Fruit fly (Drosophila melanogaster) whole organism, embryonic: Measurements from ENCODE around the gene CCHa2.
A peak's percentile ranks its signal among the peaks of the same experiment; 100 is the strongest.

Experiments used
- Antp ChIP-seq: fragments of 200-800 bp; sonication (Bioruptor generic); optimal IDR thresholded peaks from 3 replicates; lab custom pipeline; 2016; ENCODE audit warnings: missing biosample characterization, missing genetic modification characterization
- B-H1 ChIP-seq: fragments of 200-800 bp; sonication (Bioruptor generic); IDR thresholded peaks from 3 replicates; pipeline ENCODE4 v1.3.6; 2022; ENCODE audit warnings: missing biosample characterization, missing genetic modification characterization
- CG10209 ChIP-seq: fragments of 200-800 bp; sonication (Bioruptor generic); optimal IDR thresholded peaks from 3 replicates; lab custom pipeline; 2017; ENCODE audit warnings: missing biosample characterization, mild to moderate bottlenecking, missing genetic modification characterization, missing genetic modification reagents
- CG1024 ChIP-seq: fragments of 200-800 bp; sonication (Bioruptor generic); IDR thresholded peaks from 2 replicates; pipeline ENCODE4 v1.3.6; 2022; ENCODE audit warnings: missing biosample characterization, missing genetic modification characterization
- CG10979 ChIP-seq: fragments of 200-800 bp; sonication (Bioruptor generic); optimal IDR thresholded peaks from 2 replicates; lab custom pipeline; 2018; ENCODE audit warnings: missing biosample characterization, mild to moderate bottlenecking, missing genetic modification characterization, moderate library complexity
- CG11456 ChIP-seq: fragments of 200-800 bp; sonication (Bioruptor generic); IDR thresholded peaks from 3 replicates; pipeline ENCODE4 v1.3.6; 2022; ENCODE audit warnings: missing biosample characterization, missing genetic modification characterization
- CG11504 ChIP-seq: fragments of 200-800 bp; sonication (Bioruptor generic); optimal IDR thresholded peaks from 3 replicates; lab custom pipeline; 2019; ENCODE audit warnings: missing biosample characterization, mild to moderate bottlenecking, missing genetic modification characterization, moderate library complexity
- CG13775 ChIP-seq: fragments of 200-800 bp; sonication (Bioruptor generic); optimal IDR thresholded peaks from 3 replicates; lab custom pipeline; 2017; ENCODE audit warnings: missing biosample characterization, mild to moderate bottlenecking, missing genetic modification characterization
- CG14050 ChIP-seq: fragments of 200-800 bp; sonication (Bioruptor generic); IDR thresholded peaks from 3 replicates; pipeline ENCODE4 v1.3.6; 2022; ENCODE audit warnings: missing biosample characterization, missing genetic modification characterization
- CG15269 ChIP-seq: fragments of 200-800 bp; sonication (Bioruptor generic); optimal IDR thresholded peaks from 2 replicates; lab custom pipeline; 2018; ENCODE audit warnings: missing biosample characterization, mild to moderate bottlenecking, missing genetic modification characterization, moderate library complexity
- CG18262 ChIP-seq: fragments of 200-800 bp; optimal IDR thresholded peaks from 3 replicates; lab custom pipeline; 2019; ENCODE audit warnings: missing biosample characterization, mild to moderate bottlenecking, missing genetic modification characterization, moderate library complexity
- CG2678 ChIP-seq: fragments of 200-800 bp; sonication (Bioruptor generic); optimal IDR thresholded peaks from 3 replicates; lab custom pipeline; 2019; ENCODE audit warnings: missing biosample characterization, mild to moderate bottlenecking, missing genetic modification characterization, moderate library complexity
- CG31441 ChIP-seq: fragments of 200-800 bp; sonication (Bioruptor generic); IDR thresholded peaks from 2 replicates; pipeline ENCODE4 v1.3.6; 2022; ENCODE audit warnings: missing biosample characterization, missing genetic modification characterization
- CG43689 ChIP-seq: fragments of 200-800 bp; sonication (Bioruptor generic); IDR thresholded peaks from 2 replicates; pipeline ENCODE4 v1.3.6; 2022; ENCODE audit warnings: missing biosample characterization, missing genetic modification characterization
- CG4404 ChIP-seq: fragments of 200-800 bp; sonication (Bioruptor generic); IDR thresholded peaks from 2 replicates; pipeline ENCODE4 v1.3.6; 2022; ENCODE audit warnings: missing biosample characterization, missing genetic modification characterization
- CG6689 ChIP-seq: fragments of 200-800 bp; sonication (Bioruptor generic); IDR thresholded peaks from 2 replicates; pipeline ENCODE4 v1.3.6; 2022; ENCODE audit warnings: missing biosample characterization, missing genetic modification characterization
- CG6765 ChIP-seq: fragments of 200-800 bp; sonication (Bioruptor generic); optimal IDR thresholded peaks from 3 replicates; lab custom pipeline; 2017; ENCODE audit warnings: missing biosample characterization, mild to moderate bottlenecking, missing genetic modification characterization
- CG8388 ChIP-seq: fragments of 200-800 bp; sonication (Bioruptor generic); optimal IDR thresholded peaks from 2 replicates; lab custom pipeline; 2019; ENCODE audit warnings: missing biosample characterization, mild to moderate bottlenecking, missing genetic modification characterization, moderate library complexity
- CG9932 ChIP-seq: fragments of 200-800 bp; sonication (Bioruptor generic); IDR thresholded peaks from 2 replicates; pipeline ENCODE4 v1.3.6; 2022; ENCODE audit warnings: missing biosample characterization, missing genetic modification characterization
- D ChIP-seq, 2 experiments: fragments of 200-800 bp in 1 of 2; fragments of >200 bp in 1 of 2; sonication (Bioruptor generic) in 1 of 2; optimal IDR thresholded peaks; 2 replicates in 1 of 2; 3 replicates in 1 of 2; lab custom pipeline; 2017; ENCODE audit warnings: mild to moderate bottlenecking in 1 of 2, missing biosample characterization in 1 of 2, missing genetic modification characterization in 1 of 2, missing genetic modification reagents in 1 of 2
- Dp ChIP-seq: fragments of 200-800 bp; sonication (Bioruptor generic); optimal IDR thresholded peaks from 2 replicates; lab custom pipeline; 2018; ENCODE audit warnings: missing biosample characterization, mild to moderate bottlenecking, missing genetic modification characterization, moderate library complexity
- GATAe ChIP-seq: fragments of 200-800 bp; sonication (Bioruptor generic); conservative IDR thresholded peaks from 2 replicates; pipeline ENCODE4 v1.3.6; 2022; ENCODE audit warnings: missing biosample characterization, missing genetic modification characterization
- HLHmδ ChIP-seq: fragments of 200-800 bp; sonication (Bioruptor generic); optimal IDR thresholded peaks from 2 replicates; lab custom pipeline; 2018; ENCODE audit warnings: missing biosample characterization, mild to moderate bottlenecking, missing genetic modification characterization, moderate library complexity
- Hey ChIP-seq: fragments of 200-800 bp; sonication (Bioruptor generic); optimal IDR thresholded peaks from 3 replicates; lab custom pipeline; 2018; ENCODE audit warnings: missing biosample characterization, mild to moderate bottlenecking, missing genetic modification characterization
- Hmx ChIP-seq: fragments of 200-800 bp; sonication (Bioruptor generic); optimal IDR thresholded peaks from 2 replicates; lab custom pipeline; 2016; ENCODE audit warnings: missing biosample characterization, missing genetic modification characterization
- Lhr ChIP-seq: fragments of 200-800 bp; sonication (Bioruptor generic); optimal IDR thresholded peaks from 3 replicates; lab custom pipeline; 2017; ENCODE audit warnings: mild to moderate bottlenecking, missing biosample characterization, missing genetic modification reagents, missing genetic modification characterization
- Scr ChIP-seq: fragments of 200-800 bp; sonication (Bioruptor generic); IDR thresholded peaks from 2 replicates; pipeline ENCODE4 v1.3.6; 2022; ENCODE audit warnings: missing biosample characterization, missing genetic modification characterization; ENCODE audit not compliant: partially characterized antibody
- Sry-β ChIP-seq: fragments of 200-800 bp; sonication (Bioruptor generic); optimal IDR thresholded peaks from 2 replicates; lab custom pipeline; 2018; ENCODE audit warnings: missing biosample characterization, mild to moderate bottlenecking, missing genetic modification characterization, moderate library complexity
- Xbp1 ChIP-seq: fragments of 200-800 bp; sonication (Bioruptor generic); optimal IDR thresholded peaks from 3 replicates; lab custom pipeline; 2016; ENCODE audit warnings: missing biosample characterization, mild to moderate bottlenecking, missing genetic modification characterization
- btn ChIP-seq: fragments of 200-800 bp; sonication (Bioruptor generic); optimal IDR thresholded peaks from 2 replicates; lab custom pipeline; 2016; ENCODE audit warnings: missing biosample characterization, missing genetic modification characterization
- chm ChIP-seq: fragments of 200-800 bp; sonication (Bioruptor generic); IDR thresholded peaks from 2 replicates; pipeline ENCODE4 v1.3.6; 2022; ENCODE audit warnings: missing biosample characterization, missing genetic modification characterization
- dan ChIP-seq: fragments of 200-800 bp; sonication (Bioruptor generic); IDR thresholded peaks from 2 replicates; pipeline ENCODE4 v1.3.6; 2022; ENCODE audit warnings: missing biosample characterization, missing genetic modification characterization
- en ChIP-seq: fragments of 200-800 bp; sonication (Bioruptor generic); optimal IDR thresholded peaks from 2 replicates; lab custom pipeline; 2016; ENCODE audit warnings: missing biosample characterization, missing genetic modification characterization
- hkb ChIP-seq, 2 experiments: fragments of 200-800 bp in 1 of 2; fragments of >200 bp in 1 of 2; sonication (Bioruptor generic) in 1 of 2; IDR thresholded peaks in 1 of 2; optimal IDR thresholded peaks in 1 of 2; 2 replicates each; pipeline versions ENCODE4 v1.3.6 to Lab custom; 2017 to 2022; ENCODE audit warnings: missing biosample characterization in 1 of 2, missing genetic modification characterization in 1 of 2
- klu ChIP-seq: fragments of 200-800 bp; sonication (Bioruptor generic); IDR thresholded peaks from 2 replicates; pipeline ENCODE4 v1.3.6; 2022; ENCODE audit warnings: missing biosample characterization, missing genetic modification characterization
- luna ChIP-seq: fragments of 200-800 bp; sonication (Bioruptor generic); optimal IDR thresholded peaks from 2 replicates; lab custom pipeline; 2016; ENCODE audit warnings: missing biosample characterization, missing genetic modification characterization
- nom ChIP-seq: fragments of 200-800 bp; sonication (Bioruptor generic); optimal IDR thresholded peaks from 2 replicates; lab custom pipeline; 2017; ENCODE audit warnings: missing biosample characterization, missing genetic modification characterization, mild to moderate bottlenecking, moderate library complexity, missing genetic modification reagents
- pfk ChIP-seq: fragments of 200-800 bp; sonication (Bioruptor generic); optimal IDR thresholded peaks from 2 replicates; lab custom pipeline; 2018; ENCODE audit warnings: missing biosample characterization, mild to moderate bottlenecking, missing genetic modification characterization, moderate library complexity
- salm ChIP-seq: fragments of 200-800 bp; sonication (Bioruptor generic); optimal IDR thresholded peaks from 2 replicates; lab custom pipeline; 2018; ENCODE audit warnings: missing biosample characterization, mild to moderate bottlenecking, missing genetic modification characterization
- sqz ChIP-seq: fragments of 200-800 bp; sonication (Bioruptor generic); optimal IDR thresholded peaks from 3 replicates; lab custom pipeline; 2018; ENCODE audit warnings: missing biosample characterization, mild to moderate bottlenecking, missing genetic modification characterization
- stwl ChIP-seq: fragments of 200-800 bp; sonication (Bioruptor generic); optimal IDR thresholded peaks from 3 replicates; lab custom pipeline; 2018; ENCODE audit warnings: missing biosample characterization, mild to moderate bottlenecking, missing genetic modification characterization, moderate library complexity
- tin ChIP-seq: fragments of 200-800 bp; sonication (Bioruptor generic); optimal IDR thresholded peaks from 3 replicates; lab custom pipeline; 2016; ENCODE audit warnings: missing biosample characterization, missing genetic modification characterization
- tll ChIP-seq, 2 experiments: fragments of 200-800 bp in 1 of 2; fragments of >200 bp in 1 of 2; sonication (Bioruptor generic) in 1 of 2; optimal IDR thresholded peaks; 2 replicates each; lab custom pipeline; 2017 to 2019; ENCODE audit warnings: missing biosample characterization in 2 of 2, missing genetic modification characterization in 2 of 2, mild to moderate bottlenecking in 1 of 2, moderate library complexity in 1 of 2
- tna ChIP-seq: fragments of 200-800 bp; sonication (Bioruptor generic); IDR thresholded peaks from 2 replicates; pipeline ENCODE4 v1.3.6; 2022; ENCODE audit warnings: missing biosample characterization, missing genetic modification characterization; ENCODE audit not compliant: partially characterized antibody
- unc-4 ChIP-seq: fragments of 200-800 bp; sonication (Bioruptor generic); IDR thresholded peaks from 2 replicates; pipeline ENCODE4 v1.3.6; 2022; ENCODE audit warnings: missing biosample characterization, missing genetic modification characterization; ENCODE audit not compliant: partially characterized antibody
- zfh1 ChIP-seq: fragments of 200-800 bp; sonication (Bioruptor generic); IDR thresholded peaks from 3 replicates; pipeline ENCODE4 v1.3.6; 2022; ENCODE audit warnings: missing biosample characterization, missing genetic modification characterization

The CCHa2 gene

DNA sequence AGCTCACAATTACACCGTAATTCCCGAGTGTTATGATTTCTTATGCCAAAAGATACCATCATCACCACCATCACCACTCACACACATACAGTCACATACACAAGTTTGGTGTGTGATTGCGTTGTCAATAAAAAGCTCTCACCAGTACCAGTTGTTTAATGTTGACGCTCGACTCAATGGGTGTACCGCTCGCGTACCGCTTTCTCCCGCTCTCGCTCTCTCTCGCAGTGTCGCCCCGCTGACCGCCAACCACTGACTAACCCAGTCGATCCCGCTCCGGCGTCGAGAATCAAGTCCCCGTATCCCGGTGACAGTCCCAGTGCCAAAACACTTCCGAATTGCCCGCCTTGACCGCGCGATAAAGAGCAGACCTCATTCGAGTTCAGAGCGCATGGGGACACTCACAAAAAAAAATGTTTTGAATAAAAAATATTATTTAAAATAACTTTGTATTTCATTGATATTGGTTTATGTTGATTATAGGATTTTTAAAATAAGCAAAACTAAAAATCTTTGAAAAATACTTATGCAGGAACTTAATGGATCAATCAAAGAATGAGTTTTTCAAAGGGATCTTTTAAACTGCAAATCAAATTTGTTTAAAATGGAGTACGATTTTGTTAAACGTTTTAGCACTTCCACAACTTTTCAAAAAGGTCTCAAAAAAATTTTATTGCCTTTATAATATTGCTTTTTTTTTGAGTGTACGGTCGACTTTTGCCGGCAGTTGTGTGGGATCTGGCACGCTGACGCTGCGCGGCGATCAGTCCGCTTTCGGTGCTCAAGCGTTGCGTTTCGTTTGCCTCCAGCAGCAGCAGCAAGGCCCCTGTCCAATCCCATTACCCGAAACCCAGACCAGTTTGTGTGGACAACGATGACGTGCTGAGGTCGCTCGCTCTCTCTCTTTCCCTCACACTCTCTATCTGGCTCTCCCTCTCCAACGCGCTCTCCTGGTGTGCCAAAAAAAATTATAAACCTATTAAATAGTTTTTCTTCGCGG is 30.5 kb downstream of the CCHa2 start, which contains the start of gene Dic1 (continued):
- peak; percentile 79 for TF ChIP-seq Lhr (GFP tag; lab: Kevin White, UChicago)
- TF ChIP-seq hkb (optimal IDR thresholded peaks at IDR 0.05; lab: Kevin White, UChicago), result no peak
- TF ChIP-seq hkb (GFP tag; IDR thresholded peaks at IDR 0.05; lab: Robert Waterston, UW), result peak; percentile 96
- TF ChIP-seq tll (GFP tag; optimal IDR thresholded peaks at IDR 0.05; lab: Kevin White, UChicago), result peak in 1 of 2 experiments; percentile 64
- peak; percentile 92 for TF ChIP-seq klu
- TF ChIP-seq HLHmδ, result peak; percentile 82
- peak; percentile 98 for TF ChIP-seq CG31441 (GFP tag; lab: Robert Waterston, UW)
- TF ChIP-seq CG13775 (GFP tag; lab: Kevin White, UChicago), result peak; percentile 98
- peak; percentile 70; the same call in 1 of the 2 replicates for TF ChIP-seq CG43689 (GFP tag; lab: Robert Waterston, UW)
- TF ChIP-seq sqz (GFP tag; lab: Kevin White, UChicago), result peak; percentile 96
- peak; percentile 99 for TF ChIP-seq CG2678
- no peak for TF ChIP-seq unc-4 (GFP tag; lab: Robert Waterston, UW)
- TF ChIP-seq D (optimal IDR thresholded peaks at IDR 0.05; lab: Kevin White, UChicago), result no peak
- TF ChIP-seq D (GFP tag; optimal IDR thresholded peaks at IDR 0.05; lab: Kevin White, UChicago), result peak; percentile 98
- TF ChIP-seq CG18262 (tag; lab: Kevin White, UChicago), result peak; percentile 98
- TF ChIP-seq tin (GFP tag; lab: Kevin White, UChicago), result peak; percentile 97
- peak; percentile 63 for TF ChIP-seq Sry-β (GFP tag; lab: Kevin White, UChicago)
- peak; percentile 52; the same call in 1 of the 2 replicates for TF ChIP-seq tna (GFP tag; lab: Robert Waterston, UW)
- TF ChIP-seq CG6765 (GFP tag; lab: Kevin White, UChicago), result peak; percentile 94
- TF ChIP-seq stwl (tag; lab: Kevin White, UChicago), result peak; percentile 37
- peak; percentile 88 for TF ChIP-seq Antp (GFP tag; lab: Kevin White, UChicago)
- TF ChIP-seq Hmx (GFP tag; lab: Kevin White, UChicago), result peak; percentile 88
- TF ChIP-seq zfh1 (GFP tag; lab: Robert Waterston, UW), result peak; percentile 83
- peak; percentile 85 for TF ChIP-seq CG11456 (GFP tag; lab: Robert Waterston, UW)
- TF ChIP-seq en (GFP tag; lab: Kevin White, UChicago), result peak; percentile 76
- peak; percentile 87 for TF ChIP-seq CG14050 (GFP tag; lab: Robert Waterston, UW)
- peak; percentile 94 for TF ChIP-seq salm (tag; lab: Kevin White, UChicago)
- TF ChIP-seq CG1024 (GFP tag; lab: Robert Waterston, UW), result peak; percentile 77
- no peak for TF ChIP-seq Dp (GFP tag; lab: Kevin White, UChicago)
- peak; percentile 65 for TF ChIP-seq GATAe
- peak; percentile 92 for TF ChIP-seq CG6689
- peak; percentile 97 for TF ChIP-seq CG15269
- TF ChIP-seq CG10979, result peak; percentile 99
- peak; percentile 83 for TF ChIP-seq luna
- TF ChIP-seq B-H1, result peak; percentile 82
- peak; percentile 54 for TF ChIP-seq Hey (tag; lab: Kevin White, UChicago)
- TF ChIP-seq chm (GFP tag; lab: Robert Waterston, UW), result peak; percentile 74; the same call in 1 of the 2 replicates
- peak; percentile 94 for TF ChIP-seq CG9932
- TF ChIP-seq CG11504 (tag; lab: Kevin White, UChicago), result peak; percentile 98
- TF ChIP-seq CG4404 (GFP tag; lab: Robert Waterston, UW), result peak; percentile 82
- peak; percentile 87 for TF ChIP-seq nom (GFP tag; lab: Kevin White, UChicago)
- no peak for TF ChIP-seq dan
- TF ChIP-seq CG8388 (GFP tag; lab: Kevin White, UChicago), result peak; percentile 96
- TF ChIP-seq CG10209 (GFP tag; lab: Kevin White, UChicago), result peak; percentile 97
- TF ChIP-seq pfk (GFP tag; lab: Kevin White, UChicago), result peak; percentile 29
- TF ChIP-seq Xbp1, result peak; percentile 97
- TF ChIP-seq Scr (GFP tag; lab: Robert Waterston, UW), result peak; percentile 17; the same call in 1 of the 2 replicates
- TF ChIP-seq btn (GFP tag; lab: Kevin White, UChicago), result peak; percentile 74
